Worm (Caenorhabditis elegans) whole organism, late embryonic: Measurements from ENCODE around the gene B0554.5.

Experiments used
- C38D4.7 ChIP-seq: fragments of 200-800 bp; sonication (Bioruptor generic); optimal IDR thresholded peaks from 2 replicates; lab custom pipeline; 2018; ENCODE audit warnings: mild to moderate bottlenecking, missing genetic modification characterization, moderate library complexity, missing compliant biosample characterization
- F13H6.1 ChIP-seq: sonication (generic microtip); optimal IDR thresholded peaks from 2 replicates; lab custom pipeline; 2016; ENCODE audit warnings: missing genetic modification characterization, missing compliant biosample characterization
- T23F11.4 ChIP-seq: fragments of 200-800 bp; sonication (Bioruptor generic); optimal IDR thresholded peaks from 2 replicates; lab custom pipeline; 2018; ENCODE audit warnings: mild to moderate bottlenecking, missing genetic modification characterization, missing compliant biosample characterization
- ahr-1 ChIP-seq: sonication (generic microtip); optimal IDR thresholded peaks from 2 replicates; lab custom pipeline; 2016; ENCODE audit warnings: missing genetic modification characterization, missing compliant biosample characterization
- ceh-2 ChIP-seq: sonication (generic microtip); optimal IDR thresholded peaks from 2 replicates; lab custom pipeline; 2016; ENCODE audit warnings: missing genotype, missing genetic modification characterization, missing compliant biosample characterization
- ceh-30 ChIP-seq: fragments of 150-350 bp; optimal IDR thresholded peaks from 2 replicates; lab custom pipeline; 2014; ENCODE audit warnings: missing biosample characterization, missing genetic modification characterization
- ceh-31 ChIP-seq: sonication (generic microtip); optimal IDR thresholded peaks from 2 replicates; lab custom pipeline; 2016; ENCODE audit warnings: missing genetic modification characterization, missing compliant biosample characterization
- ceh-34 ChIP-seq: sonication (generic microtip); optimal IDR thresholded peaks from 2 replicates; lab custom pipeline; 2016; ENCODE audit warnings: mild to moderate bottlenecking, missing genetic modification characterization, missing compliant biosample characterization
- ceh-48 ChIP-seq: sonication (generic microtip); optimal IDR thresholded peaks from 2 replicates; lab custom pipeline; 2016; ENCODE audit warnings: missing genetic modification characterization, inconsistent platforms, missing compliant biosample characterization
- ceh-9 ChIP-seq: sonication (generic microtip); optimal IDR thresholded peaks from 2 replicates; lab custom pipeline; 2016; ENCODE audit warnings: mild to moderate bottlenecking, missing genetic modification characterization, inconsistent platforms, missing compliant biosample characterization
- che-1 ChIP-seq: sonication (generic microtip); optimal IDR thresholded peaks from 2 replicates; lab custom pipeline; 2016; ENCODE audit warnings: mild to moderate bottlenecking, missing genetic modification characterization, missing compliant biosample characterization
- dve-1 ChIP-seq: sonication (generic microtip); optimal IDR thresholded peaks from 2 replicates; lab custom pipeline; 2017; ENCODE audit warnings: antibody characterized with exemption, mild to moderate bottlenecking, missing genetic modification characterization, missing compliant biosample characterization
- elt-2 ChIP-seq: sonication (generic microtip); optimal IDR thresholded peaks from 2 replicates; lab custom pipeline; 2016; ENCODE audit warnings: missing genetic modification reagents, missing genetic modification characterization, missing compliant biosample characterization
- ets-4 ChIP-seq: sonication (generic microtip); optimal IDR thresholded peaks from 2 replicates; lab custom pipeline; 2016; ENCODE audit warnings: missing genetic modification characterization, missing compliant biosample characterization
- gmeb-2 ChIP-seq: sonication (generic microtip); optimal IDR thresholded peaks from 2 replicates; lab custom pipeline; 2016; ENCODE audit warnings: missing genetic modification characterization, inconsistent platforms, missing compliant biosample characterization
- hlh-13 ChIP-seq: fragments of 200-800 bp; sonication (Bioruptor generic); optimal IDR thresholded peaks from 2 replicates; lab custom pipeline; 2018; ENCODE audit warnings: mild to moderate bottlenecking, missing genetic modification characterization, missing compliant biosample characterization
- hlh-15 ChIP-seq: sonication (generic microtip); optimal IDR thresholded peaks from 2 replicates; lab custom pipeline; 2016; ENCODE audit warnings: missing genetic modification characterization, missing compliant biosample characterization
- hlh-6 ChIP-seq: sonication (generic microtip); optimal IDR thresholded peaks from 2 replicates; lab custom pipeline; 2016; ENCODE audit warnings: missing genotype, missing genetic modification characterization, missing compliant biosample characterization
- hlh-8 ChIP-seq: sonication (generic microtip); optimal IDR thresholded peaks from 2 replicates; lab custom pipeline; 2016; ENCODE audit warnings: missing genotype, missing genetic modification characterization, missing compliant biosample characterization
- lin-11 ChIP-seq: fragments of 200-800 bp; sonication (Bioruptor generic); optimal IDR thresholded peaks from 2 replicates; lab custom pipeline; 2018; ENCODE audit warnings: mild to moderate bottlenecking, missing genetic modification characterization, missing compliant biosample characterization
- mec-3 ChIP-seq: sonication (generic microtip); optimal IDR thresholded peaks from 2 replicates; lab custom pipeline; 2016; ENCODE audit warnings: borderline replicate concordance, missing genetic modification characterization, missing compliant biosample characterization
- nhr-232 ChIP-seq: sonication (generic microtip); optimal IDR thresholded peaks from 2 replicates; lab custom pipeline; 2016; ENCODE audit warnings: missing genetic modification characterization, missing compliant biosample characterization
- npax-4 ChIP-seq: sonication (generic microtip); optimal IDR thresholded peaks from 2 replicates; lab custom pipeline; 2016; ENCODE audit warnings: missing genetic modification characterization, missing compliant biosample characterization
- pag-3 ChIP-seq: sonication (generic microtip); optimal IDR thresholded peaks from 2 replicates; lab custom pipeline; 2016; ENCODE audit warnings: missing compliant biosample characterization, missing genetic modification characterization, borderline replicate concordance
- pha-4 ChIP-seq: fragments of 150-350 bp; optimal IDR thresholded peaks from 2 replicates; lab custom pipeline; 2018; ENCODE audit warnings: missing biosample characterization, missing genetic modification reagents, missing genetic modification characterization
- ref-2 ChIP-seq: sonication (generic microtip); optimal IDR thresholded peaks from 2 replicates; lab custom pipeline; 2016; ENCODE audit warnings: missing genetic modification characterization, missing compliant biosample characterization
- rnt-1 ChIP-seq: sonication (generic microtip); optimal IDR thresholded peaks from 2 replicates; lab custom pipeline; 2016; ENCODE audit warnings: missing genetic modification characterization, missing compliant biosample characterization
- sox-4 ChIP-seq: sonication (generic microtip); optimal IDR thresholded peaks from 2 replicates; lab custom pipeline; 2017; ENCODE audit warnings: mild to moderate bottlenecking, missing genetic modification characterization, inconsistent platforms, missing compliant biosample characterization
- tbx-7 ChIP-seq: sonication (generic microtip); optimal IDR thresholded peaks from 2 replicates; lab custom pipeline; 2016; ENCODE audit warnings: missing genotype, missing genetic modification characterization, missing compliant biosample characterization
- ttx-3 ChIP-seq: sonication (generic microtip); optimal IDR thresholded peaks from 2 replicates; lab custom pipeline; 2016; ENCODE audit warnings: missing genetic modification reagents, missing genetic modification characterization, missing compliant biosample characterization
- unc-3 ChIP-seq, 2 experiments: fragments of 200-800 bp in 1 of 2; sonication (Bioruptor generic) in 1 of 2; sonication (generic microtip) in 1 of 2; conservative IDR thresholded peaks in 1 of 2; optimal IDR thresholded peaks in 1 of 2; 2 replicates each; pipeline versions ENCODE4 v1.3.6 to Lab custom; 2016 to 2022; ENCODE audit warnings: missing compliant biosample characterization in 2 of 2, missing genetic modification characterization in 2 of 2, missing genetic modification reagents in 1 of 2
- ztf-16 ChIP-seq: sonication (generic microtip); optimal IDR thresholded peaks from 2 replicates; lab custom pipeline; 2017; ENCODE audit warnings: missing genetic modification characterization, missing compliant biosample characterization

Gene B0554.5

DNA sequence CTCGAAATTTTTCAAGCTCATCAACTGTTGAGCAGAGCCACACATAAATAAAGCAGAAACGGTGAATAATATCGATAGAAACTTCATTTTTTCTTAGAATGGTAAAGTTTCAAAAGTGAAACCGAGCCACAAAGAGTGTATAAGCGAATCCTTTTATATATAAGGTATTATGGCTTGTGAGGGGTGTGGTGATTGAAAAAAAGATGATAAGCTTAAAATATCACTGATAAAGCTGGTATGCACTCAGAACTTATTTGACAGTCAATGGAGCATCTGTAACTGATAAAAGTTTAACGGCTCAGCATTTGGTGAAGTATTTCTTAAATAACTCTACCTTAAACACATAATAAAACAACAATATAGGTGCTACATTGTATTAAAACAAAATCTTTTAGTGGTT, 9.6 kb upstream of the B0554.5 start, which contains the start of gene dod-19:
dod-19 (minus strand) TSS at position 130 of the 400 bp plus-strand sequence.
- TF ChIP-seq lin-11 (tag; lab: Kevin White, UChicago) (no peak), ceh-31 (tag; lab: Kevin White, UChicago) (no peak), T23F11.4 (GFP tag; lab: Kevin White, UChicago) (no peak), gmeb-2 (tag; lab: Kevin White, UChicago) (no peak), che-1 (tag; lab: Kevin White, UChicago) (no peak), ceh-48 (tag; lab: Kevin White, UChicago) (no peak), sox-4 (tag; lab: Kevin White, UChicago) (no peak), npax-4 (no peak), pha-4 (no peak), ceh-30 (tag; lab: Kevin White, UChicago) (no peak)

DNA sequence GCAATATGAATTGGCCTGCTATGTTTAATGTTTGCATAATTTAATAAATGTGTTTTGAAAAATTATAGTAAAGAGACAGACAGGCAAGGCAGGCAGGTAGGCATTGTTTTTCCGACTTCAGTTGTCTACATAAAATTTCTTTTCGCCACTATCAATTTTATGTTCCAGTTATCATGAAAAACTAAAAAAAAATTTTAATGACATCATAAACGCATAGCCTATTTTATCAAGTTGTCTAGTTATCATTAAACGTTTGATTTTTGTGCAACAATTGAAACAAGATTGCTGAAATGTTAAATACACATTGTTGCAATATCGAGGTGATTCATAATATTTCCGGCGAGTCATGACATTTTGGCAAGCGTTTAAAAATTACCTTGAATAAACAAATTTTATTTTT, 9.2 kb upstream of the B0554.5 start:
- TF ChIP-seq unc-3 (GFP tag; conservative IDR thresholded peaks at IDR 0.05; lab: Robert Waterston, UW) = no peak
- TF ChIP-seq unc-3 (tag; optimal IDR thresholded peaks at IDR 0.05; lab: Kevin White, UChicago) = no peak
- TF ChIP-seq elt-2 = peak; percentile 18

DNA sequence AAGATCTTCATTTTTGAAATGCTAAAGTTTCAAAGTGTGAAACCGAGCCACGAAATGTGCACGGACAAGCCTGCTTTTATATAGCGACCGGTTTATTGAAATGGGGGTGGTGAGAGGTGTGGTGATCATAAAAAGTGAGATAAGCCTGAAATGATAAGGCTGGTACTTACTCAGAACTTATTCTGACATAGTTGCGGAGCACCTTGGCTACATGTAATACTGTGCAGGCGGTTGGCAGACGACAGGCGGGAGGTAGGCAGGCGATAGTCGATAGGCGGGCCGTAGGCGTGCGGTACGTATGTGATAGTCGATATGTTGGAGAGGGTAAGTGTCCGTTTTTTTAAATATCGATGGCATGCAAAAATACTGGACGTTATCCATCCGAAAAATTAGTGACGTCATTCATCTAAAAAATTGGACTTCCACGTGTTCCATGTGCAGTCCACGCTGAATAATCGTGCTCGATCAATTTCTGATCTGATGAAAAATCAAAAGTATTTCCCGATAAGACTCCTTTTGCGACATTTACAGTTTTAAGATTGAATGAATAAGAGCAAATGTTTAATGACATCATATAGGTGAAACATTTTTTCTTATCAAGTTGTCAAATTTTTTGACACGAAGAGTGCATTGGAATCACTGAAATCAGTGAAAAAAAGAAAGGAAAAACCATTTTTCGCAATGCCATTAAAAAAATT, 6.4 kb upstream of the B0554.5 start, which contains the start of gene irg-8:
irg-8 (minus strand) TSS at position 51 of the 698 bp plus-strand sequence.
- no peak for TF ChIP-seq F13H6.1 (tag; lab: Kevin White, UChicago)
- no peak for TF ChIP-seq dve-1 (tag; lab: Kevin White, UChicago)

DNA sequence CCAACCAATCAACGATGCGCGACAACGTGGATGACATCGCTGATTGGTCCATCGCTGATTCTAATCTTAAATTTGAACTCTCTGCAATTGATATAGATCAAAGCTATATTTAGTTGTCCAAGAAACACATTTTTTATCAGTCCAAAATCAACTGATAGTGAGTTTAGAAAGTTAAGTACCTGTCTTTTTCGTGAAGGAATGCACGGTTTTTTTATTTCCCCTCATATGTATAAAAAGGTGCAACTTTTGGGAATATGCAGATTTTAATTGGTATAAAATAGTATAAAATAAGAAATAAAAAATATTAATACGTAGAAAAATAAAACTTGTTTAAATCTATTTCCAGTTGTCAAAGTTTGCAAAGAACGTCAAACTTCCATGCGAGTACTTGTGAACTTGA, 5.8 kb upstream of the B0554.5 start, which contains the start of gene Y39D8A.1:
Y39D8A.1 (plus strand) TSS at position 301 of the 400 bp plus-strand sequence.
- no peak for TF ChIP-seq ets-4
- no peak for TF ChIP-seq pag-3
- TF ChIP-seq hlh-13 (GFP tag; lab: Kevin White, UChicago) = no peak
- no peak for TF ChIP-seq ahr-1
- TF ChIP-seq ceh-30 (tag; lab: Kevin White, UChicago) = no peak
- TF ChIP-seq mec-3 (tag; lab: Kevin White, UChicago) = no peak
- no peak for TF ChIP-seq lin-11 (tag; lab: Kevin White, UChicago)
- TF ChIP-seq, all 69 proteins: peak for 0

DNA sequence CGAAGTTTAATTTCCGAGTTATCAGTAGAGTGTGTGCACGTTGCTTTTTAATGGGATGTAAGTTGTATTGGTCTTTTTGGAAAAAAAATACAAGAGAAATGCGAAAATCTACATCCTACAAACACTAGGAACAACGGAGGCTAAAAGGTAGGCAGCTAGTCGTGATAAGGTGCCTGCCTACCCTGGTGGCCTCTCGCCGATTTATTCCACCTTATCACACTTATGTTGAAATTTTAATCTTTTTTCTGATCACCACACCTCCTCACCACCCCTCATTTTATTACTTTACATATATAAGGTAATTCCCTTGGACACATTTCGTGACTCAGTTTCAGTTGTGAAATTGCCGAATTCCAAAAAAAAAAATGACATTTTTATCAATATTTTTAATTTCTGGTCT, 2.1 kb upstream of the B0554.5 start, which contains the start of gene dod-20:
dod-20 (plus strand) TSS at position 301 of the 400 bp plus-strand sequence.
- no peak for TF ChIP-seq nhr-232
- TF ChIP-seq, all 69 proteins: peak for 0

DNA sequence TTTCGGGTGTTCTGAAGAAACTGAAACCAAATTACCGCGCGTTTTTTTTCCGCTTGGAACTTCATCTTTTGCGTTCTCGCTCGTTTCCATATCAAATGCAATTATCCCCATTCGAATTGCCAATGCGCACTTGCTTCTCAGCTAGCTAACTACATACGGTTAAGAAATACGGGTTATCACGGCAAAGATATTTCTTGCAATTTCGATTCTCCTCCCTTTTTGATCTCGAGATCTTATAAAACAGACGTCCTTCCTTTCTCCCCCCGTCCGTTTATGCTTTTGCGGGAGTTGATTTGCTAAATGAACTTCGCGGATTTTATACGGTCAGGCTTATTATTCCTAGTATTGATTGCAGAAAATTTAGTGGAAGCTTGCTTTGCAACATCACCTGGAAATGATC, 4.6 kb downstream of the B0554.5 start, which contains the start of gene B0554.4:
B0554.4 (plus strand) TSS at position 301 of the 400 bp plus-strand sequence.
- TF ChIP-seq sox-4 (tag; lab: Kevin White, UChicago) (no peak), ref-2 (tag; lab: Kevin White, UChicago) (no peak), ceh-9 (tag; lab: Kevin White, UChicago) (no peak), tbx-7 (tag; lab: Kevin White, UChicago) (no peak), nhr-232 (no peak), hlh-15 (no peak), hlh-8 (no peak), hlh-6 (tag; lab: Kevin White, UChicago) (no peak), pag-3 (no peak), C38D4.7 (GFP tag; lab: Kevin White, UChicago) (no peak), ceh-48 (tag; lab: Kevin White, UChicago) (no peak)
- TF ChIP-seq, all 69 proteins: peak for 0

DNA sequence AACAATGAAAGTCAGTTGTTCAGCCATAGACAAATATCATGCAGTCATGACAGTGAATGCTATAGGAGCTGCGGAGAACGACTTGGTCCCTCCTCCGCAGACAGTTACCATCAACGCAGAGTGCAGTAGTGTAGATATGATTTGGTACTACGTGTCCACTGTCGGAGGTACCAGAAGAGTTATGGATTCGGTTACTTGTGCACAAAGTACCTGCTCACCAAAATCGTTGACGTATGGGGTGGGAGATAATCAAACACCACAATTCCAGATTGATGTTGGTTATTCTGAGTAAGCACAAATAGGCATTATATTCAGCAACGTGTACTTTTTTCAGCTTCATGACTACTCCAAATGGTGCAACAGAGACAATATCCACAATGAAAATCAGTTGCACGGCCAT, 8.8 kb downstream of the B0554.5 start:
- TF ChIP-seq ztf-16 = no peak
- no peak for TF ChIP-seq ceh-9 (tag; lab: Kevin White, UChicago)
- TF ChIP-seq ceh-34 (tag; lab: Kevin White, UChicago) = no peak
- TF ChIP-seq ceh-2 (tag; lab: Kevin White, UChicago) = no peak
- no peak for TF ChIP-seq ttx-3 (tag; lab: Kevin White, UChicago)
- TF ChIP-seq nhr-232 = no peak
- no peak for TF ChIP-seq rnt-1 (tag; lab: Kevin White, UChicago)
